Worm (Caenorhabditis elegans) whole organism, late embryonic: ENCODE measurements around the gene blos-4.
A peak's percentile ranks its signal among the peaks of the same experiment; 100 is the strongest.

Experiments
- C08G9.2 ChIP-seq: sonication (generic microtip); optimal IDR thresholded peaks from 2 replicates; lab custom pipeline; 2016; ENCODE audit warnings: mild to moderate bottlenecking, missing genetic modification characterization, moderate library complexity, missing compliant biosample characterization
- C38D4.7 ChIP-seq: fragments of 200-800 bp; sonication (Bioruptor generic); optimal IDR thresholded peaks from 2 replicates; lab custom pipeline; 2018; ENCODE audit warnings: mild to moderate bottlenecking, missing genetic modification characterization, moderate library complexity, missing compliant biosample characterization
- F13H6.1 ChIP-seq: sonication (generic microtip); optimal IDR thresholded peaks from 2 replicates; lab custom pipeline; 2016; ENCODE audit warnings: missing genetic modification characterization, missing compliant biosample characterization
- K02D7.2 ChIP-seq: sonication (generic microtip); optimal IDR thresholded peaks from 2 replicates; lab custom pipeline; 2017; ENCODE audit warnings: mild to moderate bottlenecking, missing genetic modification characterization, missing compliant biosample characterization
- K09A11.1 ChIP-seq: sonication (generic microtip); optimal IDR thresholded peaks from 2 replicates; lab custom pipeline; 2017; ENCODE audit warnings: antibody characterized with exemption, mild to moderate bottlenecking, missing genetic modification characterization, missing compliant biosample characterization; ENCODE audit not compliant: insufficient read depth
- Y22D7AL.16 ChIP-seq: sonication (generic microtip); optimal IDR thresholded peaks from 2 replicates; lab custom pipeline; 2016; ENCODE audit warnings: missing genetic modification characterization, missing compliant biosample characterization
- ahr-1 ChIP-seq: sonication (generic microtip); optimal IDR thresholded peaks from 2 replicates; lab custom pipeline; 2016; ENCODE audit warnings: missing genetic modification characterization, missing compliant biosample characterization
- ama-1 ChIP-seq: fragments of 150-350 bp; optimal IDR thresholded peaks from 2 replicates; lab custom pipeline; 2014
- ceh-19 ChIP-seq: fragments of 200-800 bp; sonication (Bioruptor generic); optimal IDR thresholded peaks from 2 replicates; lab custom pipeline; 2018; ENCODE audit warnings: mild to moderate bottlenecking, missing genetic modification characterization, missing compliant biosample characterization
- ceh-2 ChIP-seq: sonication (generic microtip); optimal IDR thresholded peaks from 2 replicates; lab custom pipeline; 2016; ENCODE audit warnings: missing genotype, missing genetic modification characterization, missing compliant biosample characterization
- ceh-24 ChIP-seq: sonication (generic microtip); optimal IDR thresholded peaks from 2 replicates; lab custom pipeline; 2016; ENCODE audit warnings: mild to moderate bottlenecking, missing genetic modification characterization, missing compliant biosample characterization
- ceh-31 ChIP-seq: sonication (generic microtip); optimal IDR thresholded peaks from 2 replicates; lab custom pipeline; 2016; ENCODE audit warnings: missing genetic modification characterization, missing compliant biosample characterization
- ceh-48 ChIP-seq: sonication (generic microtip); optimal IDR thresholded peaks from 2 replicates; lab custom pipeline; 2016; ENCODE audit warnings: missing genetic modification characterization, inconsistent platforms, missing compliant biosample characterization
- ceh-6 ChIP-seq: fragments of 200-800 bp; sonication (Bioruptor generic); optimal IDR thresholded peaks from 2 replicates; lab custom pipeline; 2018; ENCODE audit warnings: mild to moderate bottlenecking, missing genetic modification characterization, missing compliant biosample characterization
- che-1 ChIP-seq: sonication (generic microtip); optimal IDR thresholded peaks from 2 replicates; lab custom pipeline; 2016; ENCODE audit warnings: mild to moderate bottlenecking, missing genetic modification characterization, missing compliant biosample characterization
- dmd-4 ChIP-seq: sonication (generic microtip); optimal IDR thresholded peaks from 2 replicates; lab custom pipeline; 2016; ENCODE audit warnings: borderline replicate concordance, missing genetic modification characterization, missing compliant biosample characterization
- dve-1 ChIP-seq: sonication (generic microtip); optimal IDR thresholded peaks from 2 replicates; lab custom pipeline; 2017; ENCODE audit warnings: antibody characterized with exemption, mild to moderate bottlenecking, missing genetic modification characterization, missing compliant biosample characterization
- eyg-1 ChIP-seq: sonication (generic microtip); optimal IDR thresholded peaks from 2 replicates; lab custom pipeline; 2016; ENCODE audit warnings: missing genotype, missing genetic modification characterization, missing compliant biosample characterization
- gmeb-2 ChIP-seq: sonication (generic microtip); optimal IDR thresholded peaks from 2 replicates; lab custom pipeline; 2016; ENCODE audit warnings: missing genetic modification characterization, inconsistent platforms, missing compliant biosample characterization
- hlh-13 ChIP-seq: fragments of 200-800 bp; sonication (Bioruptor generic); optimal IDR thresholded peaks from 2 replicates; lab custom pipeline; 2018; ENCODE audit warnings: mild to moderate bottlenecking, missing genetic modification characterization, missing compliant biosample characterization
- hlh-15 ChIP-seq: sonication (generic microtip); optimal IDR thresholded peaks from 2 replicates; lab custom pipeline; 2016; ENCODE audit warnings: missing genetic modification characterization, missing compliant biosample characterization
- hlh-30 ChIP-seq: sonication (generic microtip); optimal IDR thresholded peaks from 2 replicates; lab custom pipeline; 2017; ENCODE audit warnings: antibody characterized with exemption, missing genetic modification characterization, missing compliant biosample characterization; ENCODE audit not compliant: insufficient read depth
- hlh-6 ChIP-seq: sonication (generic microtip); optimal IDR thresholded peaks from 2 replicates; lab custom pipeline; 2016; ENCODE audit warnings: missing genotype, missing genetic modification characterization, missing compliant biosample characterization
- lim-6 ChIP-seq: sonication (generic microtip); optimal IDR thresholded peaks from 2 replicates; lab custom pipeline; 2016; ENCODE audit warnings: missing genetic modification characterization, missing compliant biosample characterization
- madf-2 ChIP-seq: sonication (generic microtip); optimal IDR thresholded peaks from 2 replicates; lab custom pipeline; 2017; ENCODE audit warnings: missing genetic modification characterization, missing compliant biosample characterization
- nhr-232 ChIP-seq: sonication (generic microtip); optimal IDR thresholded peaks from 2 replicates; lab custom pipeline; 2016; ENCODE audit warnings: missing genetic modification characterization, missing compliant biosample characterization
- npax-4 ChIP-seq: sonication (generic microtip); optimal IDR thresholded peaks from 2 replicates; lab custom pipeline; 2016; ENCODE audit warnings: missing genetic modification characterization, missing compliant biosample characterization
- odd-2 ChIP-seq: sonication (generic microtip); optimal IDR thresholded peaks from 2 replicates; lab custom pipeline; 2017; ENCODE audit warnings: antibody characterized with exemption, mild to moderate bottlenecking, missing genetic modification characterization, missing compliant biosample characterization
- pax-1 ChIP-seq: fragments of 150-350 bp; optimal IDR thresholded peaks from 2 replicates; lab custom pipeline; 2014; ENCODE audit warnings: missing biosample characterization, missing genetic modification characterization
- pha-4 ChIP-seq: fragments of 150-350 bp; optimal IDR thresholded peaks from 2 replicates; lab custom pipeline; 2018; ENCODE audit warnings: missing biosample characterization, missing genetic modification reagents, missing genetic modification characterization
- pqm-1 ChIP-seq: sonication (generic microtip); optimal IDR thresholded peaks from 2 replicates; lab custom pipeline; 2016; ENCODE audit warnings: missing genetic modification characterization, missing compliant biosample characterization
- sdc-2 ChIP-seq: sonication (generic microtip); optimal IDR thresholded peaks from 2 replicates; lab custom pipeline; 2016; ENCODE audit warnings: missing genotype, missing genetic modification characterization, missing compliant biosample characterization
- syd-9 ChIP-seq: sonication (generic microtip); optimal IDR thresholded peaks from 2 replicates; lab custom pipeline; 2016; ENCODE audit warnings: mild to moderate bottlenecking, missing genetic modification characterization, moderate library complexity, missing compliant biosample characterization
- tbx-2 ChIP-seq: sonication (generic microtip); optimal IDR thresholded peaks from 2 replicates; lab custom pipeline; 2016; ENCODE audit warnings: missing genetic modification characterization, missing compliant biosample characterization
- tbx-7 ChIP-seq: sonication (generic microtip); optimal IDR thresholded peaks from 2 replicates; lab custom pipeline; 2016; ENCODE audit warnings: missing genotype, missing genetic modification characterization, missing compliant biosample characterization
- ttx-3 ChIP-seq: sonication (generic microtip); optimal IDR thresholded peaks from 2 replicates; lab custom pipeline; 2016; ENCODE audit warnings: missing genetic modification reagents, missing genetic modification characterization, missing compliant biosample characterization
- unc-42 ChIP-seq: sonication (generic microtip); optimal IDR thresholded peaks from 2 replicates; lab custom pipeline; 2016; ENCODE audit warnings: missing genotype, missing genetic modification characterization, missing compliant biosample characterization
- zip-5 ChIP-seq: sonication (generic microtip); optimal IDR thresholded peaks from 2 replicates; lab custom pipeline; 2016; ENCODE audit warnings: missing genetic modification characterization, missing compliant biosample characterization
- ztf-16 ChIP-seq: sonication (generic microtip); optimal IDR thresholded peaks from 2 replicates; lab custom pipeline; 2017; ENCODE audit warnings: missing genetic modification characterization, missing compliant biosample characterization

Gene blos-4

ce11 chrII:6245199-6245702 is at the start of gene blos-4:
blos-4 (plus strand) TSS chrII:6245249.
- TF ChIP-seq odd-2 (tag; lab: Kevin White, UChicago), result no peak
- TF ChIP-seq C38D4.7, result no peak
- no peak for TF ChIP-seq dmd-4
- TF ChIP-seq eyg-1, result no peak
- no peak for TF ChIP-seq madf-2
- TF ChIP-seq C08G9.2, result no peak
- TF ChIP-seq ttx-3 (tag; lab: Kevin White, UChicago), result no peak
- TF ChIP-seq nhr-232 (tag; lab: Kevin White, UChicago), result no peak
- TF ChIP-seq, all 69 proteins: peak for 0

DNA sequence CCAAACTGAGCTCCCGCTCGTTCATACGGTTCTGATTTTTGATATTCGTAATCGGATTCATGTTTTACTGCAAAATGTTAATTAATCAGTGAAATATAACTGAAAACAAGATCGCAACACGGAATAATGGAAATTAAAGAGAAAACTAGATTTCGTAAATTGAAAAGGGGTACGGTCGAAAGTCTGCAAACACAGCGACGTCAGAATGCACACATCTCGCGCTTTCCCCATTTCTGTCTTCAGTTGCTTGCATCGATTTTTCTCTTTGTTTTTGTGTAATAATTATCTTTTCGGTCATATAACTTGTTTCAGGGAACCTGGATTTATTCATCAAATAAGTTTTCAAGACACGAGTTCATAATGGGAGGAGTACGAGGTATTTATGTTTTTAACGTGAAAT is 48.2 kb upstream of the blos-4 start, which contains the start of the genes rbmx-2 and C30B5.2:
Gene rbmx-2, minus strand, starts transcription at position 74 of the 400 bp plus-strand sequence.
Gene C30B5.2, plus strand, starts transcription at position 306 of the 400 bp plus-strand sequence.
- TF ChIP-seq ceh-48 (tag; lab: Kevin White, UChicago) (peak; percentile 78), ceh-19 (GFP tag; lab: Kevin White, UChicago) (no peak), tbx-2 (tag; lab: Kevin White, UChicago) (peak; percentile 10), unc-42 (tag; lab: Kevin White, UChicago) (peak; percentile 86), madf-2 (no peak), hlh-30 (peak; percentile 37), ceh-31 (tag; lab: Kevin White, UChicago) (peak; percentile 39), hlh-13 (GFP tag; lab: Kevin White, UChicago) (no peak), zip-5 (no peak), ceh-6 (GFP tag; lab: Kevin White, UChicago) (no peak), ahr-1 (no peak), F13H6.1 (no peak), dve-1 (peak; percentile 3), C38D4.7 (no peak), ceh-24 (tag; lab: Kevin White, UChicago) (no peak), lim-6 (tag; lab: Kevin White, UChicago) (no peak), che-1 (tag; lab: Kevin White, UChicago) (no peak), pha-4 (tag; lab: Kevin White, UChicago) (no peak), K09A11.1 (tag; lab: Kevin White, UChicago) (no peak)

ce11 chrII:6198468-6198867 is 46.6 kb upstream of the blos-4 start, which contains the start of gene szy-4:
szy-4 (plus strand) TSS chrII:6198696.
- TF ChIP-seq che-1 (tag; lab: Kevin White, UChicago) (no peak), zip-5 (no peak), ztf-16 (tag; lab: Kevin White, UChicago) (no peak), gmeb-2 (no peak), pqm-1 (tag; lab: Kevin White, UChicago) (no peak), tbx-7 (tag; lab: Kevin White, UChicago) (no peak), sdc-2 (no peak), pax-1 (tag; lab: Kevin White, UChicago) (no peak), ahr-1 (no peak), dmd-4 (no peak), C38D4.7 (no peak), K02D7.2 (tag; lab: Kevin White, UChicago) (no peak), ceh-2 (tag; lab: Kevin White, UChicago) (no peak), ceh-6 (GFP tag; lab: Kevin White, UChicago) (no peak)

ce11 chrII:6199010-6199409 is 46.0 kb upstream of the blos-4 start:
- no peak for TF ChIP-seq tbx-2 (tag; lab: Kevin White, UChicago)

- TF ChIP-seq Y22D7AL.16, result no peak
- TF ChIP-seq hlh-6 (tag; lab: Kevin White, UChicago), result no peak
- no peak for TF ChIP-seq ama-1 (lab: Kevin White, UChicago)
- no peak for TF ChIP-seq hlh-15
- no peak for TF ChIP-seq syd-9
- TF ChIP-seq npax-4, result no peak
- TF ChIP-seq dve-1, result no peak
- TF ChIP-seq F13H6.1, result no peak
- TF ChIP-seq ceh-2 (tag; lab: Kevin White, UChicago), result no peak
Observed at ce11 chrII:6202910-6203309, 42.1 kb upstream of the blos-4 start, which contains the start of gene C30B5.17. C30B5.17 (minus strand) TSS chrII:6203010.
